Worm (Caenorhabditis elegans) whole organism, L2 larva: Measurements from ENCODE around the gene R03E9.2.
A peak's percentile ranks its signal among the peaks of the same experiment; 100 is the strongest.

Source experiments
- C34F6.9 ChIP-seq: fragments of 150-350 bp; optimal IDR thresholded peaks from 2 replicates; lab custom pipeline; 2014; ENCODE audit warnings: missing biosample characterization, missing genetic modification characterization
- R02D3.7 ChIP-seq: fragments of 150-350 bp; optimal IDR thresholded peaks from 2 replicates; lab custom pipeline; 2014; ENCODE audit warnings: missing biosample characterization, missing genetic modification characterization
- Y55F3AM.14 ChIP-seq: fragments of 200-800 bp; sonication (Bioruptor generic); optimal IDR thresholded peaks from 2 replicates; lab custom pipeline; 2018; ENCODE audit warnings: mild to moderate bottlenecking, missing genetic modification characterization, missing compliant biosample characterization
- ZK546.5 ChIP-seq: sonication (generic microtip); optimal IDR thresholded peaks from 2 replicates; lab custom pipeline; 2017; ENCODE audit warnings: missing biosample characterization, missing genetic modification characterization
- alr-1 ChIP-seq: fragments of 150-350 bp; optimal IDR thresholded peaks from 2 replicates; lab custom pipeline; 2014; ENCODE audit warnings: missing biosample characterization, missing genetic modification characterization
- aly-2 ChIP-seq: fragments of 150-350 bp; optimal IDR thresholded peaks from 2 replicates; lab custom pipeline; 2014; ENCODE audit warnings: missing biosample characterization, missing genetic modification characterization
- ama-1 ChIP-seq: fragments of 150-350 bp; optimal IDR thresholded peaks from 2 replicates; lab custom pipeline; 2018; ENCODE audit warnings: inconsistent platforms
- blmp-1 ChIP-seq: sonication (generic microtip); optimal IDR thresholded peaks from 2 replicates; lab custom pipeline; 2017; ENCODE audit warnings: missing genetic modification characterization, mild to moderate bottlenecking, missing compliant biosample characterization, antibody characterized with exemption, moderate library complexity; ENCODE audit not compliant: insufficient read depth
- ceh-82 ChIP-seq: fragments of 150-350 bp; optimal IDR thresholded peaks from 2 replicates; lab custom pipeline; 2014; ENCODE audit warnings: missing biosample characterization, missing genetic modification characterization
- dmd-4 ChIP-seq: sonication (generic microtip); optimal IDR thresholded peaks from 2 replicates; lab custom pipeline; 2017; ENCODE audit warnings: missing biosample characterization, missing genetic modification characterization
- egl-27 ChIP-seq: sonication (generic microtip); optimal IDR thresholded peaks from 3 replicates; lab custom pipeline; 2017; ENCODE audit warnings: missing biosample characterization, missing genetic modification reagents, missing genetic modification characterization
- elt-3 ChIP-seq: sonication (generic microtip); optimal IDR thresholded peaks from 2 replicates; lab custom pipeline; 2017; ENCODE audit warnings: missing biosample characterization, missing genetic modification characterization
- fos-1 ChIP-seq: fragments of 150-350 bp; optimal IDR thresholded peaks from 2 replicates; lab custom pipeline; 2014; ENCODE audit warnings: missing biosample characterization, missing genetic modification characterization
- gmeb-1 ChIP-seq: fragments of 150-350 bp; optimal IDR thresholded peaks from 2 replicates; lab custom pipeline; 2014; ENCODE audit warnings: missing biosample characterization, missing genetic modification characterization
- lin-11 ChIP-seq: fragments of 150-350 bp; sonication (generic microtip); optimal IDR thresholded peaks from 2 replicates; lab custom pipeline; 2014; ENCODE audit warnings: missing biosample characterization, missing genetic modification characterization, inconsistent platforms, mixed read lengths
- lin-13 ChIP-seq: fragments of 150-350 bp; optimal IDR thresholded peaks from 2 replicates; lab custom pipeline; 2014; ENCODE audit warnings: missing biosample characterization, missing genetic modification reagents, missing genetic modification characterization
- lin-39 ChIP-seq: fragments of 150-350 bp; optimal IDR thresholded peaks from 2 replicates; lab custom pipeline; 2014; ENCODE audit warnings: missing biosample characterization, missing genetic modification reagents, missing genetic modification characterization
- lsy-2 ChIP-seq, 2 experiments: fragments of 150-350 bp in 1 of 2; sonication (generic microtip) in 1 of 2; optimal IDR thresholded peaks; 2 replicates each; lab custom pipeline; 2014 to 2017; ENCODE audit warnings: missing biosample characterization in 2 of 2, missing genetic modification characterization in 2 of 2
- mab-5 ChIP-seq: fragments of 150-350 bp; optimal IDR thresholded peaks from 2 replicates; lab custom pipeline; 2014; ENCODE audit warnings: missing biosample characterization, missing genetic modification characterization
- mdl-1 ChIP-seq, 2 experiments: fragments of 150-350 bp in 1 of 2; sonication (generic microtip) in 1 of 2; optimal IDR thresholded peaks; 2 replicates each; lab custom pipeline; 2017; ENCODE audit warnings: missing biosample characterization in 2 of 2, missing genetic modification characterization in 2 of 2
- nhr-10 ChIP-seq: sonication (generic microtip); optimal IDR thresholded peaks from 2 replicates; lab custom pipeline; 2017; ENCODE audit warnings: missing biosample characterization, missing genetic modification characterization
- nhr-23 ChIP-seq: fragments of 150-350 bp; optimal IDR thresholded peaks from 2 replicates; lab custom pipeline; 2014; ENCODE audit warnings: missing biosample characterization, missing genetic modification reagents, missing genetic modification characterization
- nhr-25 ChIP-seq: fragments of 150-350 bp; sonication (generic microtip); optimal IDR thresholded peaks from 3 replicates; lab custom pipeline; 2014; ENCODE audit warnings: missing biosample characterization, missing genetic modification characterization
- nhr-6 ChIP-seq: fragments of 150-350 bp; optimal IDR thresholded peaks from 2 replicates; lab custom pipeline; 2014; ENCODE audit warnings: missing biosample characterization, missing genetic modification characterization
- nhr-77 ChIP-seq: fragments of 150-350 bp; optimal IDR thresholded peaks from 2 replicates; lab custom pipeline; 2014; ENCODE audit warnings: missing biosample characterization, missing genetic modification characterization
- peb-1 ChIP-seq: fragments of 150-350 bp; optimal IDR thresholded peaks from 2 replicates; lab custom pipeline; 2014; ENCODE audit warnings: missing biosample characterization, missing genetic modification characterization
- sem-4 ChIP-seq: fragments of 150-350 bp; optimal IDR thresholded peaks from 2 replicates; lab custom pipeline; 2014; ENCODE audit warnings: missing biosample characterization, missing genetic modification reagents, missing genetic modification characterization
- skn-1 ChIP-seq: sonication (generic microtip); optimal IDR thresholded peaks from 2 replicates; lab custom pipeline; 2017; ENCODE audit warnings: missing biosample characterization, missing genetic modification characterization
- sma-3 ChIP-seq: sonication (generic microtip); optimal IDR thresholded peaks from 2 replicates; lab custom pipeline; 2016; ENCODE audit warnings: missing genetic modification reagents, missing genetic modification characterization, missing compliant biosample characterization
- sma-9 ChIP-seq, 2 experiments: fragments of 150-350 bp in 1 of 2; sonication (generic microtip) in 1 of 2; optimal IDR thresholded peaks; 2 replicates each; lab custom pipeline; 2014 to 2016; ENCODE audit warnings: missing genetic modification characterization in 2 of 2, mild to moderate bottlenecking in 1 of 2, missing biosample characterization in 1 of 2, missing compliant biosample characterization in 1 of 2, missing genetic modification reagents in 1 of 2, moderate library complexity in 1 of 2
- snpc-4 ChIP-seq: fragments of 150-350 bp; optimal IDR thresholded peaks from 2 replicates; lab custom pipeline; 2014; ENCODE audit warnings: missing biosample characterization, missing genetic modification characterization
- unc-39 ChIP-seq: fragments of 150-350 bp; optimal IDR thresholded peaks from 2 replicates; lab custom pipeline; 2014; ENCODE audit warnings: missing biosample characterization, missing genetic modification characterization
- unc-55 ChIP-seq: fragments of 150-350 bp; sonication (generic microtip); optimal IDR thresholded peaks from 3 replicates; lab custom pipeline; 2014; ENCODE audit warnings: missing biosample characterization, missing genetic modification reagents, missing genetic modification characterization
- ztf-11 ChIP-seq: sonication (generic microtip); optimal IDR thresholded peaks from 2 replicates; lab custom pipeline; 2017; ENCODE audit warnings: missing biosample characterization, missing genetic modification characterization
- ztf-4 ChIP-seq: fragments of 150-350 bp; optimal IDR thresholded peaks from 2 replicates; lab custom pipeline; 2014; ENCODE audit warnings: missing biosample characterization, missing genetic modification characterization

Gene R03E9.2

DNA sequence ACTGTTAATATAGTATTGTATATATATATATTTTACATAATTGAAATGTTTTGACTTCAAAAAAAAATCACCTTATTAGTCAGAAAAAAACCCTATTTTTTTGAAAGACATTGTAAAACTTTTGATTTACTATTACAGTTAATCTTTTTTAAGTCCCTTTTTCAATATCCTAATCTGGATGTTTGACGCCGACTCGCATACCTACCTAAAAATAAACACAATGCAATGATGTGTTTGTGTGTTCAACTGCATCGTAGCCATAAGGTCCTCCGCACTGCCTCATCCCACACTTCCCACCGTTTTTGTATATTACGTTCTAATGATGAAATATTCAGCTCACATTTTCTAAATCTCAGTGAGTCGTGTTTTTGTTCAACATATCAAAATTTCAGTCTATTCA lies 39.8 kb downstream of the R03E9.2 start, which contains the start of gene F38B6.3:
TSS of gene F38B6.3 (plus strand) at position 301 of the 400 bp plus-strand sequence.
- TF ChIP-seq gmeb-1 = no peak
- no peak for TF ChIP-seq ZK546.5 (tag; lab: Kevin White, UChicago)
- no peak for TF ChIP-seq fos-1 (tag; lab: Kevin White, UChicago)
- TF ChIP-seq nhr-25 (tag; lab: Kevin White, UChicago) = no peak
- no peak for TF ChIP-seq blmp-1
- TF ChIP-seq ama-1 (lab: Kevin White, UChicago) = no peak
- no peak for TF ChIP-seq C34F6.9 (tag; lab: Kevin White, UChicago)
- no peak for TF ChIP-seq R02D3.7 (tag; lab: Kevin White, UChicago)
- TF ChIP-seq mab-5 (tag; lab: Kevin White, UChicago) = no peak
- TF ChIP-seq ceh-82 (tag; lab: Kevin White, UChicago) = no peak
- no peak for TF ChIP-seq snpc-4
- TF ChIP-seq lin-11 (tag; lab: Kevin White, UChicago) = no peak

DNA sequence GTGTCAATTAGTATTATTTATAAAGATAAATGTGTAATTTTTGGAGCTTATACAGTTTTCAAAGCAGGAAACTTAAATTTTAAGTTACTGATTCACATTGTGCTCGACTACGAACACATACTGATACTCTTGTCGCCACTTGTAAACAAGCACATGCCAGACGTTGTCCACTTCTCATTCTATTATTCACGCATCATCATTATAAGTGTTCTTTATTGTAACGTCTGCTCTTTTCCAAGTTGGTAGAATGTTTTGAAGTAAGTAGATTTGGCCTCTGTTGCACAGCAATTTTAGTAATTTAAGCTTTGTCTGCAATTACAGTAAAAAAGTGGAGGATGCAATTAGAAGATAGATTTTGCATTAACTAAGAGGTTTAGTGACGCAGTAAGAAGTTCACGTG lies 40.2 kb downstream of the R03E9.2 start:
- no peak for TF ChIP-seq nhr-10
- TF ChIP-seq mab-5 (tag; lab: Kevin White, UChicago) = no peak
- TF ChIP-seq nhr-25 (tag; lab: Kevin White, UChicago) = no peak
- TF ChIP-seq dmd-4 (tag; lab: Kevin White, UChicago) = no peak
- no peak for TF ChIP-seq Y55F3AM.14 (GFP tag; lab: Kevin White, UChicago)
- TF ChIP-seq nhr-23 (tag; lab: Kevin White, UChicago) = no peak
- TF ChIP-seq sma-3 (GFP tag; lab: Kevin White, UChicago) = no peak
- TF ChIP-seq snpc-4 = no peak
- no peak for TF ChIP-seq peb-1 (tag; lab: Kevin White, UChicago)
- no peak for TF ChIP-seq ama-1 (lab: Kevin White, UChicago)
- no peak for TF ChIP-seq nhr-77
- no peak for TF ChIP-seq ztf-11 (tag; lab: Kevin White, UChicago)
- TF ChIP-seq alr-1 = no peak
- no peak for TF ChIP-seq nhr-6 (tag; lab: Kevin White, UChicago)
- no peak for TF ChIP-seq sma-9 (GFP tag; optimal IDR thresholded peaks at IDR 0.05; lab: Kevin White, UChicago)
- TF ChIP-seq sma-9 (tag; optimal IDR thresholded peaks at IDR 0.05; lab: Kevin White, UChicago) = no peak
- no peak for TF ChIP-seq lin-39 (tag; lab: Kevin White, UChicago)
- no peak for TF ChIP-seq unc-39 (tag; lab: Kevin White, UChicago)
- no peak for TF ChIP-seq aly-2 (tag; lab: Kevin White, UChicago)
- no peak for TF ChIP-seq mdl-1 (tag; optimal IDR thresholded peaks at IDR 0.05; lab: Kevin White, UChicago)
- TF ChIP-seq, all 48 proteins: peak for 0

DNA sequence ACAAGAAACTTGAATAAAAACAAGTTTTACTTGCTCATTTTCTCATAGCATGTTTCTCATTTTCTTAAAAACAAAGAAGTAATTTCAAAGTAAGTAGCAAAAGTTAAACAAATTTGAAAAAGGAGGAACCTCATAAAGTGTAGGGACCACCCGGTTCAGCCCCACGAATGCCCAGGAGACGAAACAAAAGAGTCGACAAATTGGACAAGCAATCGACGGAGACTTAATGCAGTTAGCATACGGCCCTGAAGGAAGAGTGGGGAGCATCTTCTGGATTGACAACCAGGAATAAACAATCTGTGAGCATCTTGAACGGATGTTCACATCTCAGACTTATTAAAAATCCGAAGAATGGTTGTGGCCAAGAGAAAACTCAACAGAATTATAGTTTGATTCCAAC lies 41.4 kb downstream of the R03E9.2 start:
- TF ChIP-seq lsy-2 (tag; optimal IDR thresholded peaks at IDR 0.05; lab: Kevin White, UChicago) = no peak
- no peak for TF ChIP-seq dmd-4 (tag; lab: Kevin White, UChicago)
- no peak for TF ChIP-seq lin-13 (GFP tag; lab: Kevin White, UChicago)
- TF ChIP-seq elt-3 (tag; lab: Kevin White, UChicago) = no peak
- TF ChIP-seq ceh-82 (tag; lab: Kevin White, UChicago) = no peak
- no peak for TF ChIP-seq ama-1 (lab: Kevin White, UChicago)
- no peak for TF ChIP-seq nhr-77
- TF ChIP-seq snpc-4 = no peak
- TF ChIP-seq gmeb-1 = no peak
- TF ChIP-seq ztf-4 (tag; lab: Kevin White, UChicago) = no peak
- TF ChIP-seq nhr-10 = no peak
- no peak for TF ChIP-seq peb-1 (tag; lab: Kevin White, UChicago)
- TF ChIP-seq sem-4 (tag; lab: Kevin White, UChicago) = no peak
- no peak for TF ChIP-seq egl-27 (tag; lab: Kevin White, UChicago)
- TF ChIP-seq, all 48 proteins: peak for 0

DNA sequence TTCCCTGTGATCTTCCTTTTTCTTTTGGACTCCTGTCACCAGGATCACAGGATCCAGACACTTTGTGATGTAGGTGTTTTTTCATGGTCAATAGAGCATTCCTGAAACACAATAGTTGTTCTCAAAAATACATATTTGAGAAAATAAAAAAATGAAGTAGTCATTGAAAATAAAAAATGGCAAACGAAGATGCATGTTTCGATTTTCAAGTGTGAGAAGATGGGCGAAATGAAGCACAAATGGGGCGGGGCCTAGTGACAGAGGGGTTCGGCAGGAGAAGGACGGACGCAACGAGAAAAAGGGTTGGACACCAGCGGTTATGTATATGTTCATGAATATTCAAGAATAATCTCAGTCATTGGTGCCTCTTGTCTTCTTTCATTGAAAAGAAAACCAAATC lies 43.1 kb downstream of the R03E9.2 start, which contains the start of gene F38B6.6:
TSS of gene F38B6.6 (minus strand) at position 101 of the 400 bp plus-strand sequence.
- TF ChIP-seq unc-55 (peak; percentile 27), skn-1 (no peak), nhr-6 (tag; lab: Kevin White, UChicago) (no peak), nhr-10 (no peak), mab-5 (tag; lab: Kevin White, UChicago) (peak; percentile 10), egl-27 (tag; lab: Kevin White, UChicago) (no peak)
